Worm (Caenorhabditis elegans) whole organism, early embryonic: ENCODE measurements around the gene kqt-2.

Source experiments
- B0310.2 ChIP-seq: sonication (generic microtip); optimal IDR thresholded peaks from 2 replicates; lab custom pipeline; 2016; ENCODE audit warnings: mild to moderate bottlenecking, missing genetic modification characterization, missing compliant biosample characterization
- F13C5.2 ChIP-seq: sonication (generic microtip); optimal IDR thresholded peaks from 2 replicates; lab custom pipeline; 2017; ENCODE audit warnings: mild to moderate bottlenecking, missing genetic modification characterization, inconsistent platforms, missing compliant biosample characterization
- aly-1 ChIP-seq: sonication (generic microtip); optimal IDR thresholded peaks from 2 replicates; lab custom pipeline; 2016; ENCODE audit warnings: missing genetic modification characterization, missing compliant biosample characterization
- ama-1 ChIP-seq: fragments of 150-350 bp; optimal IDR thresholded peaks from 2 replicates; lab custom pipeline; 2014
- ceh-13 ChIP-seq: fragments of 200-800 bp; sonication (Bioruptor generic); optimal IDR thresholded peaks from 2 replicates; lab custom pipeline; 2018; ENCODE audit warnings: mild to moderate bottlenecking, missing genetic modification characterization, missing compliant biosample characterization
- ceh-36 ChIP-seq: sonication (generic microtip); optimal IDR thresholded peaks from 2 replicates; lab custom pipeline; 2016; ENCODE audit warnings: missing genetic modification characterization, inconsistent platforms, missing compliant biosample characterization
- ets-7 ChIP-seq: sonication (generic microtip); optimal IDR thresholded peaks from 2 replicates; lab custom pipeline; 2016; ENCODE audit warnings: missing genotype, missing genetic modification characterization, missing compliant biosample characterization
- flt-1 ChIP-seq: fragments of 200-800 bp; sonication (Bioruptor generic); IDR thresholded peaks from 2 replicates; pipeline ENCODE4 v1.3.6; 2022; ENCODE audit warnings: missing genetic modification characterization, missing compliant biosample characterization
- hmbx-1 ChIP-seq: sonication (generic microtip); optimal IDR thresholded peaks from 2 replicates; lab custom pipeline; 2016; ENCODE audit warnings: mild to moderate bottlenecking, missing genetic modification characterization, missing compliant biosample characterization
- hmg-4 ChIP-seq: fragments of 200-800 bp; sonication (Bioruptor generic); optimal IDR thresholded peaks from 2 replicates; lab custom pipeline; 2018; ENCODE audit warnings: mild to moderate bottlenecking, missing genetic modification characterization, missing compliant biosample characterization
- hnd-1 ChIP-seq: sonication (generic microtip); optimal IDR thresholded peaks from 2 replicates; lab custom pipeline; 2016; ENCODE audit warnings: missing genetic modification characterization, missing compliant biosample characterization
- pes-1 ChIP-seq: fragments of 200-800 bp; sonication (Bioruptor generic); IDR thresholded peaks from 2 replicates; pipeline ENCODE4 v1.3.6; 2022; ENCODE audit warnings: missing genetic modification reagents, missing genetic modification characterization, missing compliant biosample characterization
- scrt-1 ChIP-seq: fragments of 200-800 bp; sonication (Bioruptor generic); IDR thresholded peaks from 2 replicates; pipeline ENCODE4 v1.3.6; 2022; ENCODE audit warnings: missing genetic modification characterization, missing compliant biosample characterization
- sea-1 ChIP-seq: fragments of 200-800 bp; sonication (Bioruptor generic); conservative IDR thresholded peaks from 2 replicates; pipeline ENCODE4 v1.3.6; 2022; ENCODE audit warnings: missing genetic modification characterization, missing compliant biosample characterization
- tbx-11 ChIP-seq: fragments of 200-800 bp; sonication (Bioruptor generic); IDR thresholded peaks from 2 replicates; pipeline ENCODE4 v1.3.6; 2022; ENCODE audit warnings: missing genetic modification characterization, missing compliant biosample characterization
- tbx-37 ChIP-seq: fragments of 200-800 bp; sonication (Bioruptor generic); conservative IDR thresholded peaks from 2 replicates; pipeline ENCODE4 v1.3.6; 2022; ENCODE audit warnings: missing genetic modification reagents, missing genetic modification characterization, missing compliant biosample characterization
- tra-4 ChIP-seq: sonication (generic microtip); optimal IDR thresholded peaks from 2 replicates; lab custom pipeline; 2017; ENCODE audit warnings: missing genetic modification characterization, missing compliant biosample characterization

kqt-2 gene

DNA sequence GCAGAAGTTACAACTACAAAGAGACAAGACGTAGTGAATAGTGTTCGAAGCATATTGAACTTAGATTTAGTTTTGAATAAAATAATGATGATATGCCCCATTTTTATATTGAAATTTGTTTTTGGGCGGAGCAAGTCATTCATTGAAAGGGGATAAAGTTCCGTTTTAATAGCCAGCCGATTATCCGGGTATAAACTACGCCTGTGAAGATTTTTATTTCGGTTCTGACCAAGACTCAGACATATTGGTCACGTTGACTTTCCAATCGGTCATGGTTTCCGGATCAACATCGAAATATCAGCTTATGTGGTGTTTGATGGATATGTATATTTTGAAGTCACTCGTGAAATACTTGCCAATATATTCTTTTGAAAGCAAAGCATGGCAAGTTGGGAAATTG lies 27.5 kb downstream of the kqt-2 start, which contains the start of gene K02A6.4:
Gene K02A6.4, minus strand, starts transcription at position 101 of the 400 bp plus-strand sequence.
- no peak for TF ChIP-seq scrt-1 (GFP tag; lab: Robert Waterston, UW)
- TF ChIP-seq hnd-1 (tag; lab: Kevin White, UChicago), result no peak
- TF ChIP-seq aly-1 (tag; lab: Kevin White, UChicago), result no peak
- TF ChIP-seq tbx-37 (GFP tag; lab: Robert Waterston, UW), result no peak
- no peak for TF ChIP-seq sea-1
- no peak for TF ChIP-seq ceh-36
- no peak for TF ChIP-seq pes-1 (GFP tag; lab: Robert Waterston, UW)
- TF ChIP-seq tra-4 (tag; lab: Kevin White, UChicago), result no peak
- no peak for TF ChIP-seq hmbx-1
- TF ChIP-seq ets-7, result no peak
- TF ChIP-seq hmg-4 (GFP tag; lab: Kevin White, UChicago), result no peak
- TF ChIP-seq ceh-13 (GFP tag; lab: Kevin White, UChicago), result no peak
- TF ChIP-seq tbx-11 (GFP tag; lab: Robert Waterston, UW), result no peak
- TF ChIP-seq ama-1, result no peak
- no peak for TF ChIP-seq flt-1
- TF ChIP-seq F13C5.2 (tag; lab: Kevin White, UChicago), result no peak
- TF ChIP-seq B0310.2, result no peak

DNA sequence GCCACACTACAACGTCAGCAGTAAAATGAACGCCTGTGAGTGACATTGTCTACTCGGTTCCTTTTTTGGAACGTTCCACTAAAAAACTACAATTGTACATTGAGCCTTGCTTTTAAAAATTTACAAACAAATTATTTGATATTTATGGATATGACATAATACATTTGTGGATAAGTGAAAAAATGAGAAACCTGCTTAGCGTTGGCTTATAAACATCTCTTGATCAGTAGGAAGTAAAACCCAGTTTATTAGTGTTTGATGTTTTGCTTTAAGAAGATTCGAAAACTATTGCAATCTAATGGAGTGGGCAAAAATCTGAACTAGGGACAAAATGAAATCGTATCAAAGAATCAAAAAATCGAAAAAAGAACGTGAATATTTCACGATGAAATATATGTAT lies 29.2 kb downstream of the kqt-2 start:
- TF ChIP-seq tra-4 (tag; lab: Kevin White, UChicago) (no peak), tbx-11 (GFP tag; lab: Robert Waterston, UW) (no peak), flt-1 (no peak), ets-7 (no peak), ama-1 (no peak), scrt-1 (GFP tag; lab: Robert Waterston, UW) (no peak), sea-1 (no peak), ceh-13 (GFP tag; lab: Kevin White, UChicago) (no peak), tbx-37 (GFP tag; lab: Robert Waterston, UW) (no peak), B0310.2 (no peak), hmg-4 (GFP tag; lab: Kevin White, UChicago) (no peak), hnd-1 (tag; lab: Kevin White, UChicago) (no peak), ceh-36 (no peak), pes-1 (GFP tag; lab: Robert Waterston, UW) (no peak), F13C5.2 (tag; lab: Kevin White, UChicago) (no peak), hmbx-1 (no peak), aly-1 (tag; lab: Kevin White, UChicago) (no peak)

DNA sequence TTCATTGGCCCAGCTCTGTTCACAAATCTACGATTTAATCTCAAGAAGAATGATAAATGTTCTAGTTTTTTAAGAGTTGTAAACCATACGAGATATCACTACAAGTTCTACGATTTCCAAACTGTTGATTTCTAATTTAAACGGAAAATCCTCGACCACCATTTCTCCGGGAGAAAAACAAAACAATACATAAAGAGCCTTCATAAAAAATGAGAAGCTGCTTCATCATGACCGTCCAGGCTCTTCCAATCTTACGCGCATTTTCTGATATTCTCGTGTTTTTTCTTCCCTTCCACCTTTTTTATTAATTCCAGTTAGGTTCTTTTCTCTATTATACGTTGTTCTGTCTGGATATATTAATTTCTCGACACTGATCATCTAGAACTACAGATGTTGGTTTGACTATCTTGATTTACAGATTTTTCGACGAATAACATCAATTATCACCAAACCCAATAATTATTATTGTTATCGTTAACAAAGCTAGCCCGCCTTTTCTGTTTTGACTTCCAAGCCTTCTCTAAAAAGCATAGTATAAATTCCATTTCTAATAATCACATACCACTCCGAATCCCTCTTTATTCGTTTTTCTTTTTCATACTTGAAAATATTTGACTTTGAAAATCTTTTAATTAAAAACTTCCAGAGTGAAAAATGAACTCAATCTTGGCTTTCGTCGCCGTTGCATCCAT lies 31.6 kb downstream of the kqt-2 start, which contains the start of gene C47D2.1:
Gene C47D2.1, plus strand, starts transcription at position 642 of the 692 bp plus-strand sequence.
- TF ChIP-seq tbx-11 (GFP tag; lab: Robert Waterston, UW) (no peak), flt-1 (no peak), ets-7 (no peak), aly-1 (tag; lab: Kevin White, UChicago) (no peak), F13C5.2 (tag; lab: Kevin White, UChicago) (no peak), B0310.2 (no peak), hmg-4 (GFP tag; lab: Kevin White, UChicago) (no peak), pes-1 (GFP tag; lab: Robert Waterston, UW) (no peak), ama-1 (no peak), scrt-1 (GFP tag; lab: Robert Waterston, UW) (no peak), ceh-13 (GFP tag; lab: Kevin White, UChicago) (no peak), sea-1 (no peak)

DNA sequence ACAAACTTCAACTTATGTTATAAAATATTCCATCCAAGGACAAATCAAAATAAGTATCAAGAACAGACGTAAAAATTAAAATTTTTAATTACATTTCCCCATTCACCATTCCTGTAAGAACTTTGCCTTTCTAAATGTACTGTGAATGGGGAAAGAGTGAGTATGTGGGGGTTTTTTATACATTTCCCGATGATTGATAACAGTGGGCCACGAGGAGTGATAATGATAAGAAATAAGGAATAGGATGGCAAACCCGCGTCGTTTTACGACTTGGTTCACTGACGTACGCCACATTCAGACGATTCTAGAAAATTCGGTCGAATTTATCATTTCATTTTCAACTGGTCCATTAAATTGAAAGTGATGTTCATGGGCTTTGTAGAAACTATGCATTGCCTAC lies 35.2 kb downstream of the kqt-2 start, which contains the start of gene cdd-1:
Gene cdd-1, minus strand, starts transcription at position 151 of the 400 bp plus-strand sequence.
- TF ChIP-seq flt-1, result no peak
- no peak for TF ChIP-seq scrt-1 (GFP tag; lab: Robert Waterston, UW)
- no peak for TF ChIP-seq ets-7
- TF ChIP-seq tbx-11 (GFP tag; lab: Robert Waterston, UW), result no peak
- no peak for TF ChIP-seq aly-1 (tag; lab: Kevin White, UChicago)

DNA sequence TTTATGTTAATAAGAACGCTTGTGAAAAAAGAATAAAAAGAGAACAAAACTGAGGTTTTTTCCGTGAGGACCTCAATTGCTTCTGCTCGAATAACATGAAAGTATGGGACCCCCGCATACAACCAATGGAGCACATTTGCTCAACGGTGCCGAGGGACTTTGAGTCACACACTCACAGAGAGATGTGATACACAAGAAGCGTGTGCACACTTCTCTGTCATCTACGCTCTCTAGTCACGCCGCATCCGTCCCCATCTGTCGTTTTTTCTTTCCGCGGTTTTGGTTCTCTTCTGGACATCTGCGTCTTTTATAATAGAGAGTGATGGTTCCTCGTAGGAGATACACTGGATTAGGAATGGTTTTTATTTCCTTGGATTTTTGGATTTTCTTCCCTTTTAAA lies 40.2 kb downstream of the kqt-2 start:
- TF ChIP-seq ceh-36, result no peak
- no peak for TF ChIP-seq tra-4 (tag; lab: Kevin White, UChicago)
- TF ChIP-seq F13C5.2 (tag; lab: Kevin White, UChicago), result peak; percentile 29

DNA sequence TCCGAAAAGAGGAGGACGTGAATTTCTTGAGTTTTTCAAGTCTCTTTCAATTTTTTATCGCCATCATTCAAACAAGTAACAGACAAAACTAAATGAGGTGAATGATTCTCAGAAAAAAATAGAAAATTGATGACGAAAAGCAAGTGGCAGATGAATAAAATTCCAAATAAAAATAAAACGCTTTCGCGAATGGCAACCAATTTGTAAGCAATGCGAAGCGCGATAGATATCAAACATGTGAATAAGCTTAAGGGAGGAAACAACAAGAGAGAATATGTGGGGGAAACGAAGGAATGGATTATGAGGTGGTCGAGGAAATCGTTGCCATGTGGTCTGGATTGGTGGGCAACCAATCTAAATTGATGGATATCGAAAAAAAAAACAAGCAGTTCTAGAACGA lies 41.7 kb downstream of the kqt-2 start:
- TF ChIP-seq ceh-13 (GFP tag; lab: Kevin White, UChicago) (no peak), hmbx-1 (no peak), tra-4 (tag; lab: Kevin White, UChicago) (no peak), tbx-11 (GFP tag; lab: Robert Waterston, UW) (no peak), aly-1 (tag; lab: Kevin White, UChicago) (no peak), B0310.2 (no peak)

DNA sequence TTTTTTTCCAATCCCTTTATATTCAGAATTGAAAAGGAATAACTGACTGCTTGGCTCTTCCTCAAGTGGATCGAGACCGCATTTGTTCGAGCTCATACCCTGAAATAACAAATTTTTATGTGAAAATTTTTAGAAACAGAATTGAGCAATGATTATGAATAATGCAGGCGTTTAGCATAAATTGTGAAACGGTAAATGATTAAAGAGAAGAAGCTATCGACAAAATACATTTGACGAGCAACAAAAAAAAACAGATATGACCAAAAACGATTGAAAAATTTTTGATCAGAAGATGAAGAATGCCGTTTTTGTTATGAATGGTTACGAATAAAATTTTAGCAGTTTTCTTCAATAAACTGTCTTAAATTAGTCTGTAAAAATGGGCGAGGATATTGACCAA lies 42.5 kb downstream of the kqt-2 start, which contains the start of gene C17H11.6:
Gene C17H11.6, minus strand, starts transcription at position 101 of the 400 bp plus-strand sequence.
- no peak for TF ChIP-seq ceh-13 (GFP tag; lab: Kevin White, UChicago)
- TF ChIP-seq aly-1 (tag; lab: Kevin White, UChicago), result no peak
- TF ChIP-seq ama-1, result no peak
- TF ChIP-seq sea-1, result no peak
- no peak for TF ChIP-seq ceh-36
- no peak for TF ChIP-seq ets-7
- TF ChIP-seq hnd-1 (tag; lab: Kevin White, UChicago), result no peak
- TF ChIP-seq flt-1, result no peak
- TF ChIP-seq pes-1 (GFP tag; lab: Robert Waterston, UW), result no peak
- no peak for TF ChIP-seq tbx-11 (GFP tag; lab: Robert Waterston, UW)
- TF ChIP-seq B0310.2, result no peak
- TF ChIP-seq scrt-1 (GFP tag; lab: Robert Waterston, UW), result no peak
- TF ChIP-seq tbx-37 (GFP tag; lab: Robert Waterston, UW), result no peak
- no peak for TF ChIP-seq hmg-4 (GFP tag; lab: Kevin White, UChicago)
- TF ChIP-seq hmbx-1, result no peak
- no peak for TF ChIP-seq tra-4 (tag; lab: Kevin White, UChicago)
- TF ChIP-seq F13C5.2 (tag; lab: Kevin White, UChicago), result no peak
